Fruit fly (Drosophila melanogaster): ENCODE results near the gene CG14965.

DNA sequence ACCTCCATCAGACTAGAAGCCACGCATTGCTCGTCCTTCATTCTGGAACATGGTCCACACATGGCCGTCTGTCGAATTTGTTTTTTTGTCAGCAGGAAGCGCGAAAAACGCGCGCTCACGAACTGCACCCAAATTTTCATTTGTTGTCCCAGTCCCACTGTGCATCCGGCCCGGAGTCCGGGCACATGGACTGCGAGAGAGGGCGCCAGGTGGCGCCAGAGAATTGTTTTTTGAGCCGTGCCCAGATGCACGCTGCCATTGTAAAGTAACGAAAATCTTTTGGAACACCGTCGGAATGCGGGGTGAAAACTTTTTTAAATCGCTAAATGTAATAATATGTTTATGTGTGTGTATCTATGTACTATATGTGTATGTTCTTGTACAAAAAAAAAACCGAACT is 34.6 kb downstream of the CG14965 start:
- TF ChIP-seq ey (GFP tag; optimal IDR thresholded peaks at IDR 0.05) (no peak), CrebA (GFP tag; optimal IDR thresholded peaks at IDR 0.05; ENCODE audit: borderline replicate concordance) (no peak), h (GFP tag; optimal IDR thresholded peaks at IDR 0.05) (no peak), psq (GFP tag; optimal IDR thresholded peaks at IDR 0.05) (no peak), sage (GFP tag; optimal IDR thresholded peaks at IDR 0.05) (no peak), fru (GFP tag; optimal IDR thresholded peaks at IDR 0.05) (no peak), GATAd (GFP tag; optimal IDR thresholded peaks at IDR 0.05) (no peak), pan (optimal IDR thresholded peaks at IDR 0.05) (no peak), br (GFP tag; optimal IDR thresholded peaks at IDR 0.05) (no peak), dl (GFP tag; optimal IDR thresholded peaks at IDR 0.05; ENCODE audit: insufficient read depth in 1 of 2, partially characterized antibody in 2 of 2) (no peak), lola (GFP tag; optimal IDR thresholded peaks at IDR 0.05) (no peak), Hnf4 (GFP tag; optimal IDR thresholded peaks at IDR 0.05) (no peak)
